Worm (Caenorhabditis elegans): Measurements from ENCODE around the gene C05C8.5.

Gene C05C8.5

DNA sequence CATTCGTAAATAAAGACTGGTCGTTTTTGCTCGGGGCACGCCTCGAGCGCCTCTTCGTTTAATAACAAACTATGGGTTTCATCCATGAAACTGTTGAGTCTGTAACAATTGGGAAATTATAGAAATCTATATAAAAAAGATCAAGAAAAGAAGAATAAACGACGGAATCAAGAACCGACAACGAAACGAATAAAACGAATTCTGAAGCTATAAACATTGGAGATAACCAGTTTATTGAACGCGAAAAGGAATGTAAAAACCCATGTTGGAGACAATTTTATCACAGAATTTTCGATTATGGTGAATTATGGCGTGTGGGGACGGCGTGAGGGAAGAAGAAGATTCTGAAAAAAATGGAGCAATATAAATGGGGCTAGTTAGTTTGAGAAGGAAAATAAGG, 19.8 kb downstream of the C05C8.5 start, which contains the start of gene soap-1:
soap-1 (minus strand) TSS at position 101 of the 400 bp plus-strand sequence.
- TF ChIP-seq pqm-1 (tag; optimal IDR thresholded peaks at IDR 0.05) (no peak), lin-35 (GFP tag; optimal IDR thresholded peaks at IDR 0.05) (no peak), sup-37 (GFP tag; optimal IDR thresholded peaks at IDR 0.05) (no peak), elt-2 (tag; optimal IDR thresholded peaks at IDR 0.05) (no peak), sox-4 (tag; optimal IDR thresholded peaks at IDR 0.05) (no peak)

DNA sequence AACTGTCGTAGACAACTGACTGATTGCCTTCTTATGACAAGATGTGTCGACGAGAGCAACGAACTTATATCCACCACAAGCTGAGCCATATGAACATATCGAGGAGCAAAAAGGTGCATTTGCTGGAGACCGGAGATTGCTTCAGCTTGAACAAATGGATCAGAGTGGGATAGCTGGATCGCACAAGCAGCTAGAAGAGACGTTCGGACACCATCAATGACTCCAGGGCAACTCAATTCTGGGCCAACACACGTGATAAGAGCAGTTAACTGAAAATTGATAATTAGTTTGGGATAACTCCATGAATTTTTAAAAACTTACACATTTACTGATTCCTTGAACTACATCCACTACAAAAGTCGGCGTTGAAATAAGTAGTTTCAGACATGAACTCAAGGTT, 25.6 kb downstream of the C05C8.5 start:
- no peak for TF ChIP-seq efl-1 (optimal IDR thresholded peaks at IDR 0.05)
- TF ChIP-seq efl-1 (GFP tag; optimal IDR thresholded peaks at IDR 0.05 in 1 of 2), result peak in 1 of 2 experiments; percentile 82
- no peak for TF ChIP-seq zag-1 (tag; optimal IDR thresholded peaks at IDR 0.05)

DNA sequence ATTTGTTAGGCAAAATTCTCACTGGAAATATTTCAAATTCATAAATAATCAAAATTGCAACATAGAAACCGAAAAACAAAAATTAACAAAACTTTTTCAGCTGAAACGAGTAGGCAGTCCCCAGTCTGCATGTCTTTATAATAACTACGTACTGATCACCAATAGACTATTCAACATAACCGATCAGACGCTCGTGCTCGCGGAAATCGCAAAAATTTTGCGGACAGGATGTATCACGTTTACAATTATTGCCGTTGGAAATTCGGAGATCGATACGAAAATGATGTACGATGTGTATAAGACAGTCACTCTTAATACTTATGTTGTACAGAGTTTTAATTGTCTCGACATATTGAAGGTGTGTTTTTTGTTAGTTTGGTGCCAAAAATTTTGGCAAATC, 33.3 kb downstream of the C05C8.5 start:
- no peak for TF ChIP-seq irx-1 (tag; optimal IDR thresholded peaks at IDR 0.05)
- TF ChIP-seq efl-1 (optimal IDR thresholded peaks at IDR 0.05), result no peak
- TF ChIP-seq efl-1 (GFP tag; optimal IDR thresholded peaks at IDR 0.05 in 1 of 2), result peak in 1 of 2 experiments; percentile 21

DNA sequence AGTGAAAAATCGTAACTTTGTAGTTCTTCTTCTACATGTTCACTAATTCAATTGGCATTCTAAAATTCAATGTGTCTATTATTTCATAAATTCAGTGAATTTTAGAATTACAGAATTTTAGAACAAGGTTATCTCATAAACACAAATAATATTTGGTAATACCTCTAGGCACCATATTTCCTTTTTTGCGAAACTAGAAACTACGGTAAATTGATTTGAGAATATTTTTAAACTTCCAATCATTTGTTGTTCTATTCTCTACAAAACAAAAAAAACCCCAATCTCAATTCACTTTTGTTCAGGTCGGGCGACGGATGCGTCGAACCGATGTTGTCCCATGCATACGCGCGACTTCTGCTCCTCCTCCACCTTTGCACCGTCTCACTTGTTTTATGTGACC, 34.7 kb downstream of the C05C8.5 start, which contains the start of gene F09G2.1:
F09G2.1 (plus strand) TSS at position 301 of the 400 bp plus-strand sequence.
- no peak for TF ChIP-seq mab-9 (GFP tag; IDR thresholded peaks at IDR 0.05)
- no peak for TF ChIP-seq ceh-82 (tag; optimal IDR thresholded peaks at IDR 0.05)
- no peak for TF ChIP-seq mdl-1 (tag; optimal IDR thresholded peaks at IDR 0.05)
- TF ChIP-seq egl-13 (tag; optimal IDR thresholded peaks at IDR 0.05), result no peak
- no peak for TF ChIP-seq vab-15 (tag; optimal IDR thresholded peaks at IDR 0.05)
- no peak for TF ChIP-seq efl-3 (GFP tag; optimal IDR thresholded peaks at IDR 0.05)
- TF ChIP-seq lin-39 (tag; optimal IDR thresholded peaks at IDR 0.05), result no peak
- no peak for TF ChIP-seq nhr-85 (tag)
- TF ChIP-seq sup-37 (GFP tag; optimal IDR thresholded peaks at IDR 0.05), result no peak
- no peak for TF ChIP-seq unc-98 (GFP tag; IDR thresholded peaks at IDR 0.05)
- no peak for TF ChIP-seq nhr-84 (tag; optimal IDR thresholded peaks at IDR 0.05)
- no peak for TF ChIP-seq ces-1 (GFP tag; optimal IDR thresholded peaks at IDR 0.05)
- no peak for TF ChIP-seq irx-1 (tag; optimal IDR thresholded peaks at IDR 0.05)
- no peak for TF ChIP-seq elt-3 (tag; optimal IDR thresholded peaks at IDR 0.05)
- no peak for TF ChIP-seq egl-27 (tag; optimal IDR thresholded peaks at IDR 0.05)
- TF ChIP-seq nhr-77 (tag; optimal IDR thresholded peaks at IDR 0.05), result no peak
- TF ChIP-seq nhr-19 (GFP tag; conservative IDR thresholded peaks at IDR 0.05), result no peak

DNA sequence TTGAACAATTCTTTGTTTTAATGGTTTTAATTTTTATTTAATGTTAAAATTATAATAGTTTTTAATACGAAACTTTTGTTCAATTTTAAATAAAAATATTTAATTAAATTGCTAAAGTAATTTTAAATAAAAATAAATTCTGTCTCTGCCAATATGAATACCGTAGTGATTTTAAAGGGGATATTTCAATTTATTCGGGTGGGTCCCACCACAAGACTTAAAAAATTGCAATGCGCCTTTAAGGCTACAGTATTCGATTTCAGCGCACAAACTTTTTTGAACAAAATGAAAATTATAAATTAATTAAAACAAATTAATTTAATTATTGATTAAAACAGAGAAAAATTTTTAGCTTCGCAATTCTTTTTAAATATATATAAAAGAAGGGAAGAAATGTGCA, 35.5 kb downstream of the C05C8.5 start:
- TF ChIP-seq nhr-11 (tag; optimal IDR thresholded peaks at IDR 0.05), result no peak
- no peak for TF ChIP-seq zip-4 (GFP tag; optimal IDR thresholded peaks at IDR 0.05)
- TF ChIP-seq ets-5 (GFP tag; IDR thresholded peaks at IDR 0.05), result no peak
- TF ChIP-seq mdl-1 (tag; optimal IDR thresholded peaks at IDR 0.05), result no peak
- TF ChIP-seq ceh-63 (GFP tag; optimal IDR thresholded peaks at IDR 0.05), result no peak
- TF ChIP-seq lin-35 (GFP tag; optimal IDR thresholded peaks at IDR 0.05), result no peak
- no peak for TF ChIP-seq lsy-2 (tag; optimal IDR thresholded peaks at IDR 0.05)
- TF ChIP-seq swsn-7 (tag; optimal IDR thresholded peaks at IDR 0.05), result no peak
- TF ChIP-seq lin-13 (GFP tag; optimal IDR thresholded peaks at IDR 0.05), result no peak
- no peak for TF ChIP-seq pag-3 (tag; optimal IDR thresholded peaks at IDR 0.05; ENCODE audit: borderline replicate concordance, insufficient read depth)
- no peak for TF ChIP-seq blmp-1 (tag; optimal IDR thresholded peaks at IDR 0.05)
- TF ChIP-seq unc-62 (GFP tag; optimal IDR thresholded peaks at IDR 0.05), result no peak
- TF ChIP-seq snpc-4 (tag; optimal IDR thresholded peaks at IDR 0.05), result no peak
- TF ChIP-seq aha-1 (tag; optimal IDR thresholded peaks at IDR 0.05), result no peak
- no peak for TF ChIP-seq ama-1 (optimal IDR thresholded peaks at IDR 0.05)
- no peak for TF ChIP-seq sptf-1 (tag; optimal IDR thresholded peaks at IDR 0.05)
- TF ChIP-seq isw-1 (GFP tag; IDR thresholded peaks at IDR 0.05), result no peak
- no peak for TF ChIP-seq nhr-76 (tag; optimal IDR thresholded peaks at IDR 0.05)

Data from whole organism, L1 larva.